Worm (Caenorhabditis elegans): ENCODE results near the gene ave-1.

Gene ave-1

DNA sequence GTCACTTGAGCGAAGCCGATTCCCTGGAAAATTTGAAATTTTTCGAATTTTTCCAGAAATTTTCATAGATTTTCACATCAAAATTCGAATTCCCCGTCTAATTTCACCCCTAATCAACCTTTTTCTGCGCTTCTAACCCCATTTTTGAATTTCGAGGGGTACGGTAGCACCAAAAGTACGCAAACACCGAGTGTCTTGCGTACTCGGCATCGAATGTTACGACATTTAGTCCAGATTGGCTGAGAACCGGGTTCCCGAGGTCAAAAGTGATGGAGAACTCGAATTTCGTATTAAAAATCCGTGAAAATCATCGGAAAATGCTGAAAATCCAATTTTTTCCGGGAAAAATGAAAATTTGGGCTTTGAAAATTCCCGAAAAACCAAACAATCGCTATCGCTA lies 32.6 kb upstream of the ave-1 start:
- TF ChIP-seq aly-1 (tag; optimal IDR thresholded peaks at IDR 0.05) (no peak), hmg-4 (GFP tag; optimal IDR thresholded peaks at IDR 0.05) (no peak), pes-1 (GFP tag; IDR thresholded peaks at IDR 0.05) (no peak), tra-4 (tag; optimal IDR thresholded peaks at IDR 0.05) (no peak), flt-1 (GFP tag; IDR thresholded peaks at IDR 0.05) (no peak), scrt-1 (GFP tag; IDR thresholded peaks at IDR 0.05) (no peak), F13C5.2 (tag; optimal IDR thresholded peaks at IDR 0.05) (no peak), ets-7 (tag; optimal IDR thresholded peaks at IDR 0.05) (no peak), ceh-13 (GFP tag; optimal IDR thresholded peaks at IDR 0.05) (no peak), ceh-36 (tag; optimal IDR thresholded peaks at IDR 0.05) (no peak), ama-1 (optimal IDR thresholded peaks at IDR 0.05) (no peak), tbx-11 (GFP tag; IDR thresholded peaks at IDR 0.05) (no peak), hmbx-1 (tag; optimal IDR thresholded peaks at IDR 0.05) (no peak), tbx-37 (GFP tag; conservative IDR thresholded peaks at IDR 0.05) (no peak), hnd-1 (tag; optimal IDR thresholded peaks at IDR 0.05) (no peak), B0310.2 (tag; optimal IDR thresholded peaks at IDR 0.05) (no peak), sea-1 (GFP tag; conservative IDR thresholded peaks at IDR 0.05) (no peak)

DNA sequence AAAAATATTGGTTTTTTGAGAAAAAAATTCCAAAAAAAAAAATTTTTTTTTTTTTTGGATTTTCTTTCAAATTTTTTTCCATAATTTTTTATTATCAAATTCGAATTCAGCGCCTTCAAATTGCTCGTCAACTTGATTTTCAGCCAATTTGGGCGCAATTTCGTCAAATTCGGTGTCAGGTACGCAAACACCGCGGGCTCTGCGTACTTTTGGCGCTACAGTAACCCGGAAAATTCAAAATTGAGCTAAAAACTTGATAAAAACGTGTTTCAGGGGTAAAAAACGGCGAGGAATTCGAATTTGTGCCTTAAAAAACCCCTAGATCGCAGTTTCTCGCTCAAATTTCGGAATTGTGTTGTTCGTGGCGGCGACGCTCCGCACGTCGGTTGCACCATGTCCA lies 24.1 kb upstream of the ave-1 start:
- TF ChIP-seq ets-7 (tag; optimal IDR thresholded peaks at IDR 0.05) (no peak), hmg-4 (GFP tag; optimal IDR thresholded peaks at IDR 0.05) (no peak), pes-1 (GFP tag; IDR thresholded peaks at IDR 0.05) (no peak), ceh-13 (GFP tag; optimal IDR thresholded peaks at IDR 0.05) (no peak)

DNA sequence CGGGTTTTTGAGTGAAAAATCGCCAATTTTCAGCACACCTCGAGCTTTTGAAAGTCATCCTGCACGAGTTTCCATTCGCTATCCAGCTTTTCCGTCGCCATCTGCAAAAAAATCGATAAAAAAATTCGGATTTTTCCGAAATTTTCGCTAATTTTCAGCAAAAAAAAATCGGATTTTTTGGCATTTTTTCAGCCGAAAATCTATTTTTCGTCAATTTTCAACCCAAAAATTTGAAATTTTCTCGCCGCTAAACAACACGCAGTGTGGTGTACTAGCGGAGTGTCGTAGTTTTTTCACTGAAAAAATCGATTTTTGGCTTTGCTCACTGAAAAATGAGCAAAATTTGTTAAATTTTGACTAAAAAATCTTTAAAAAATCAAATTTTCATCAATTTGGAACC lies 22.1 kb upstream of the ave-1 start, which contains the start of gene tmem-120:
Gene tmem-120 (minus strand): TSS at position 101 of the 400 bp plus-strand sequence.
- TF ChIP-seq flt-1 (GFP tag; IDR thresholded peaks at IDR 0.05) = no peak
- no peak for TF ChIP-seq hnd-1 (tag; optimal IDR thresholded peaks at IDR 0.05)
- no peak for TF ChIP-seq hmg-4 (GFP tag; optimal IDR thresholded peaks at IDR 0.05)
- no peak for TF ChIP-seq sea-1 (GFP tag; conservative IDR thresholded peaks at IDR 0.05)
- TF ChIP-seq ets-7 (tag; optimal IDR thresholded peaks at IDR 0.05) = no peak
- no peak for TF ChIP-seq hmbx-1 (tag; optimal IDR thresholded peaks at IDR 0.05)
- TF ChIP-seq ceh-13 (GFP tag; optimal IDR thresholded peaks at IDR 0.05) = no peak
- TF ChIP-seq tbx-37 (GFP tag; conservative IDR thresholded peaks at IDR 0.05) = no peak

DNA sequence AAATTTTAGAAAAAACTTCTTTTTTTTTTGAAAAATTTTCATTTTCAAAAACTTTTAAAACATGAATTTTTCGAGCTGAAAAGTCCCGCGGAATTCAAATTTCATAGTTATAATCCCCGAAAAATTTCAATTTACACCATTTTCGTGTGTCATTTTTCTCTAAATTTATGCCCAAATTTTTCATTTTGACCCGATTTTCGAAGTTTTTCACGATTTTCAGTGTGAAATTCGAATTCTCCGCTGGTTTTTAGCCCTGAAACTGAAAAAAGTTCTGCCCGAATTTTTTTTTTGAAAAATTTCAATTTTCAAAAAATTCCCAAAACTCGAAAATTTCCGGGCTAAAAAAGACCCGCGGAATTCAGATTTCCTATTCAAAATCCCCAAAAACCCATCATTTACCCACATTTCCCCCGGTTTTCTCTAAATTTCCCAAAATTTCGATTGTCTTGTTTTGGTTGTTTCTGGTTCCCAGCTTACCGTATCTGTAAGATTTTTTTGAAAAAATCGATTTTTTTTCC lies 13.0 kb upstream of the ave-1 start:
- TF ChIP-seq hmg-4 (GFP tag; optimal IDR thresholded peaks at IDR 0.05) (no peak), ets-7 (tag; optimal IDR thresholded peaks at IDR 0.05) (no peak), scrt-1 (GFP tag; IDR thresholded peaks at IDR 0.05) (no peak), ceh-13 (GFP tag; optimal IDR thresholded peaks at IDR 0.05) (no peak), sea-1 (GFP tag; conservative IDR thresholded peaks at IDR 0.05) (no peak), hnd-1 (tag; optimal IDR thresholded peaks at IDR 0.05) (no peak), tbx-11 (GFP tag; IDR thresholded peaks at IDR 0.05) (no peak), hmbx-1 (tag; optimal IDR thresholded peaks at IDR 0.05) (no peak), tra-4 (tag; optimal IDR thresholded peaks at IDR 0.05) (no peak), tbx-37 (GFP tag; conservative IDR thresholded peaks at IDR 0.05) (no peak)

DNA sequence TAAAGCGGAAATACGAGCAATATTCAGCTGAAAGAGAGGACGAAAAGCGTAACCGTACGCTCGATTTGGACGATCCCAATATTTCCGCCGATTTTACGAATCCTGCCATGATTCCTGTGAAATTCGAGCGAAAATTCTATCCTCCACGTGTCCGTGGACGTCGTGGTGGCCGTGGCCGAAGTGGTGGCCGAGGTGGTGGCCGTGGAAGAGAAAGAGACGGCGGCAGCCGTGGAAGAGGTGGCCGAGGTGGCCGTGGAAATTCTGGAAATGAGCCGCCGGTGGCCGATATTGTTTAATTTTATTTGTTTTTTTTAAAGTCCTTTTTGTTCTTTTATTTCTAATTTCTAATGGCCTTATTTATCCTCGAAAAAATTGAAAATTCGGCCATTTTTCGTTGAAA lies 12.5 kb upstream of the ave-1 start:
- no peak for TF ChIP-seq hmbx-1 (tag; optimal IDR thresholded peaks at IDR 0.05)
- no peak for TF ChIP-seq hnd-1 (tag; optimal IDR thresholded peaks at IDR 0.05)
- TF ChIP-seq tra-4 (tag; optimal IDR thresholded peaks at IDR 0.05) = no peak
- TF ChIP-seq tbx-11 (GFP tag; IDR thresholded peaks at IDR 0.05) = no peak
- no peak for TF ChIP-seq F13C5.2 (tag; optimal IDR thresholded peaks at IDR 0.05)
- no peak for TF ChIP-seq ceh-13 (GFP tag; optimal IDR thresholded peaks at IDR 0.05)
- no peak for TF ChIP-seq ama-1 (optimal IDR thresholded peaks at IDR 0.05)
- TF ChIP-seq ceh-36 (tag; optimal IDR thresholded peaks at IDR 0.05) = no peak
- TF ChIP-seq flt-1 (GFP tag; IDR thresholded peaks at IDR 0.05) = no peak

DNA sequence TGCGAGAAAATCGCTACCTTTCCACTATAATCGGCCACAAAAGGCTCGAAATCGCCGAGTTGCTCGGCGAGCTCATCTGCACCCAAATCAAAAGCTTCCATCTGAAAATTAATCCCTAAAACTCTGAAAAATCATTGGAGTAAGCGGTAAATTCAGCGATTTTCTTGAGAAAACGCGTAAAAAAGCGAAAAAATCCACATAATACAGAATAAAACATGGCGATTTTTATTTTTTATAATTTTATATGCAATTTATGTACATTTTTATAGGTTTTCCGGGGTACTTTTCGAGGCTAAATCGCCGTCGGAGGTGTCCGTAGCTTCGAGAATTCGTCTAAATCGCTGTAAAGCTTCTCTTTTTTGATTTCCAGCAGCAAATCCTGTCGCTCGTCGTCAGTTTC lies 545 bp downstream of the ave-1 start, which contains the start of gene Y82E9BR.19:
Gene Y82E9BR.19 (minus strand): TSS at position 101 of the 400 bp plus-strand sequence.
- TF ChIP-seq ets-7 (tag; optimal IDR thresholded peaks at IDR 0.05) = no peak
- TF ChIP-seq ama-1 (optimal IDR thresholded peaks at IDR 0.05) = no peak
- TF ChIP-seq aly-1 (tag; optimal IDR thresholded peaks at IDR 0.05) = no peak
- TF ChIP-seq tra-4 (tag; optimal IDR thresholded peaks at IDR 0.05) = no peak
- TF ChIP-seq ceh-36 (tag; optimal IDR thresholded peaks at IDR 0.05) = no peak
- TF ChIP-seq flt-1 (GFP tag; IDR thresholded peaks at IDR 0.05) = no peak
- TF ChIP-seq scrt-1 (GFP tag; IDR thresholded peaks at IDR 0.05) = no peak
- no peak for TF ChIP-seq hmbx-1 (tag; optimal IDR thresholded peaks at IDR 0.05)
- TF ChIP-seq B0310.2 (tag; optimal IDR thresholded peaks at IDR 0.05) = no peak
- no peak for TF ChIP-seq sea-1 (GFP tag; conservative IDR thresholded peaks at IDR 0.05)
- no peak for TF ChIP-seq ceh-13 (GFP tag; optimal IDR thresholded peaks at IDR 0.05)
- no peak for TF ChIP-seq tbx-37 (GFP tag; conservative IDR thresholded peaks at IDR 0.05)
- no peak for TF ChIP-seq tbx-11 (GFP tag; IDR thresholded peaks at IDR 0.05)
- no peak for TF ChIP-seq hnd-1 (tag; optimal IDR thresholded peaks at IDR 0.05)

DNA sequence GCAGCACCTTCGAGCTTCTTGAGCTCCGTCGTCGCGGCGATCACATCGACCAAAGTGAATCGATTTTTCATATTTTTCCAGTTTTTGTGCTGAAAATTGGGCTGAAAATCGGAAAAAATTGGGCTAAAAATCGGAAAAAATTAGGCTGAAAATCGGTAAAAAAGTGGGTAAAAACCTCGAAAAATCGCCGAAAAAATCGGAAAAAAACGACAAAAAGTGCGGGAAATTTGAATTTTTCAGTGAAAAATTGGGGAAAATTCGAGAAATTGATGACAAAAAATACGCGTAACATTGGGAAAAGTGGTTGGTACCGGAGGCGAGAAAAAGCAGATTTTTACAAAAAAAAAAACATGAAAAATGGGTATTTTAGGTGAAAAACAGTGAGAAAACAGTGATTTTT lies 12.4 kb downstream of the ave-1 start, which contains the start of gene Y82E9BR.18:
Gene Y82E9BR.18 (minus strand): TSS at position 101 of the 400 bp plus-strand sequence.
- TF ChIP-seq tbx-37 (GFP tag; conservative IDR thresholded peaks at IDR 0.05) (no peak), scrt-1 (GFP tag; IDR thresholded peaks at IDR 0.05) (no peak), pes-1 (GFP tag; IDR thresholded peaks at IDR 0.05) (no peak), flt-1 (GFP tag; IDR thresholded peaks at IDR 0.05) (no peak), F13C5.2 (tag; optimal IDR thresholded peaks at IDR 0.05) (no peak), ets-7 (tag; optimal IDR thresholded peaks at IDR 0.05) (no peak), sea-1 (GFP tag; conservative IDR thresholded peaks at IDR 0.05) (no peak), tbx-11 (GFP tag; IDR thresholded peaks at IDR 0.05) (no peak), tra-4 (tag; optimal IDR thresholded peaks at IDR 0.05) (no peak), B0310.2 (tag; optimal IDR thresholded peaks at IDR 0.05) (no peak), ceh-13 (GFP tag; optimal IDR thresholded peaks at IDR 0.05) (no peak), hnd-1 (tag; optimal IDR thresholded peaks at IDR 0.05) (no peak), hmbx-1 (tag; optimal IDR thresholded peaks at IDR 0.05) (no peak), ceh-36 (tag; optimal IDR thresholded peaks at IDR 0.05) (no peak), ama-1 (optimal IDR thresholded peaks at IDR 0.05) (no peak), hmg-4 (GFP tag; optimal IDR thresholded peaks at IDR 0.05) (no peak), aly-1 (tag; optimal IDR thresholded peaks at IDR 0.05) (no peak)

All from whole organism, early embryonic.